Worm (Caenorhabditis elegans) whole organism, young adult: ENCODE measurements around the gene C16C10.1.

Experiments used
- ama-1 ChIP-seq, 3 experiments: fragments of 150-350 bp in 1 of 3; sonication (generic microtip) in 2 of 3; optimal IDR thresholded peaks; 2 replicates each; lab custom pipeline; 2014 to 2018; ENCODE audit warnings: missing biosample characterization in 2 of 3, missing genetic modification characterization in 2 of 3, missing genetic modification reagents in 2 of 3
- ekl-4 ChIP-seq: fragments of 200-800 bp; sonication (Bioruptor generic); IDR thresholded peaks from 2 replicates; pipeline ENCODE4 v1.3.6; 2022; ENCODE audit warnings: missing genetic modification reagents, missing genetic modification characterization, missing compliant biosample characterization
- him-1 ChIP-seq: sonication (generic microtip); optimal IDR thresholded peaks from 2 replicates; lab custom pipeline; 2016; ENCODE audit warnings: missing genotype, missing genetic modification reagents, missing genetic modification characterization, missing compliant biosample characterization
- lir-1 ChIP-seq: fragments of 200-800 bp; sonication (Bioruptor generic); conservative IDR thresholded peaks from 2 replicates; pipeline ENCODE4 v1.3.6; 2022; ENCODE audit warnings: missing genetic modification reagents, missing genetic modification characterization, missing compliant biosample characterization
- madf-3 ChIP-seq: fragments of 200-800 bp; sonication (Bioruptor generic); IDR thresholded peaks from 2 replicates; pipeline ENCODE4 v1.3.6; 2022; ENCODE audit warnings: missing genetic modification reagents, missing genetic modification characterization, missing compliant biosample characterization
- nhr-120 ChIP-seq: fragments of 200-800 bp; sonication (Bioruptor generic); IDR thresholded peaks from 2 replicates; pipeline ENCODE4 v1.3.6; 2022; ENCODE audit warnings: missing genetic modification characterization, missing compliant biosample characterization
- nhr-90 ChIP-seq: sonication (generic microtip); optimal IDR thresholded peaks from 2 replicates; lab custom pipeline; 2016; ENCODE audit warnings: missing genotype, mild to moderate bottlenecking, missing genetic modification characterization, missing compliant biosample characterization
- pha-4 ChIP-seq: fragments of 150-350 bp; sonication (generic microtip); optimal IDR thresholded peaks from 2 replicates; lab custom pipeline; 2014; ENCODE audit warnings: missing biosample characterization, missing genetic modification reagents, missing genetic modification characterization
- sdz-38 ChIP-seq: sonication (generic microtip); optimal IDR thresholded peaks from 2 replicates; lab custom pipeline; 2016; ENCODE audit warnings: missing genotype, missing genetic modification characterization, missing compliant biosample characterization
- snpc-4 ChIP-seq, 5 experiments: fragments of 150-350 bp in 1 of 5; sonication (generic microtip) in 4 of 5; optimal IDR thresholded peaks; 2 replicates each; lab custom pipeline; 2014 to 2018; ENCODE audit warnings: missing genetic modification characterization in 5 of 5, missing biosample characterization in 3 of 5, antibody characterized with exemption in 2 of 5, mild to moderate bottlenecking in 2 of 5, missing compliant biosample characterization in 2 of 5, missing genotype in 2 of 5, moderate library complexity in 2 of 5, missing genetic modification reagents in 1 of 5
- unc-62 ChIP-seq: fragments of 150-350 bp; optimal IDR thresholded peaks from 2 replicates; lab custom pipeline; 2014; ENCODE audit warnings: missing biosample characterization, missing genetic modification reagents, missing genetic modification characterization

DNA sequence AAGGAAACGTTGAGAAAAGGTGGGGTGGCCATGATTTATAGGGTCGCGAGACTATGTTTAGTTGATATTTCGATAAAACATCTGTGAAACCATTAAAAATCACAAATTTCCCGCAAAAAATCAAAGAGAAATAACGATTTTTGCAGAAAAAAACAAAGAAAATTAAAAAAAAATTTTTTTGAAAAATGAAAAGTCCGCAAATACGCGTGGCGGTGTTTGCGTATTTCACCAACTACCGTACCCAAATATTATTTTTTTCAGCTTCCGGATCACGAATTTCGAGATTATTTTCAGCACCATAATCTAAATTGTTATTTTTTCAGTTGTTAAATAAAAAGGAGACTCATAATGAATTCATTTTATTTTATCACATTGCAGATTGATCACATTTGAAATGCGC lies 48.9 kb upstream of the C16C10.1 start:
- TF ChIP-seq unc-62 (GFP tag; lab: Kevin White, UChicago) (no peak), ekl-4 (GFP tag; lab: Robert Waterston, UW) (no peak), sdz-38 (tag; lab: Kevin White, UChicago) (no peak), nhr-120 (no peak), nhr-90 (tag; lab: Kevin White, UChicago) (no peak), ama-1 (optimal IDR thresholded peaks at IDR 0.05; lab: Kevin White, UChicago) (no peak), ama-1 (GFP tag; optimal IDR thresholded peaks at IDR 0.05; lab: Kevin White, UChicago) (no peak), snpc-4 (GFP tag; optimal IDR thresholded peaks at IDR 0.05; lab: Kevin White, UChicago) (no peak), snpc-4 (tag; optimal IDR thresholded peaks at IDR 0.05; lab: Kevin White, UChicago) (no peak), him-1 (peak; percentile 58), pha-4 (no peak), lir-1 (GFP tag; lab: Robert Waterston, UW) (no peak), madf-3 (no peak)
